Fruit fly (Drosophila melanogaster) whole organism, embryonic: ENCODE measurements around the gene Or65a.

Experiments used
- Ada2b ChIP-seq: fragments of 200-800 bp; sonication (Bioruptor generic); IDR thresholded peaks from 2 replicates; pipeline ENCODE4 v1.3.6; 2022; ENCODE audit warnings: missing biosample characterization, missing genetic modification characterization
- Antp ChIP-seq: fragments of 200-800 bp; sonication (Bioruptor generic); optimal IDR thresholded peaks from 3 replicates; lab custom pipeline; 2016; ENCODE audit warnings: missing biosample characterization, missing genetic modification characterization
- Bdp1 ChIP-seq: fragments of 200-800 bp; sonication (Bioruptor generic); optimal IDR thresholded peaks from 3 replicates; lab custom pipeline; 2016; ENCODE audit warnings: missing biosample characterization, missing genetic modification characterization
- CG10321 ChIP-seq: fragments of 200-800 bp; sonication (Bioruptor generic); IDR thresholded peaks from 2 replicates; pipeline ENCODE4 v1.3.6; 2022; ENCODE audit warnings: missing biosample characterization, missing genetic modification characterization
- CG12942 ChIP-seq: fragments of 200-800 bp; sonication (Bioruptor generic); optimal IDR thresholded peaks from 3 replicates; lab custom pipeline; 2016; ENCODE audit warnings: missing biosample characterization, missing genetic modification characterization
- CG13894 ChIP-seq: fragments of 200-800 bp; sonication (Bioruptor generic); optimal IDR thresholded peaks from 3 replicates; lab custom pipeline; 2018; ENCODE audit warnings: missing biosample characterization, mild to moderate bottlenecking, missing genetic modification characterization, moderate library complexity
- CG14860 ChIP-seq: fragments of 200-800 bp; sonication (Bioruptor generic); IDR thresholded peaks from 3 replicates; pipeline ENCODE4 v1.3.6; 2022; ENCODE audit warnings: missing biosample characterization, missing genetic modification characterization; ENCODE audit not compliant: partially characterized antibody
- CG15479 ChIP-seq: fragments of 200-800 bp; sonication (Bioruptor generic); optimal IDR thresholded peaks from 3 replicates; lab custom pipeline; 2019; ENCODE audit warnings: missing biosample characterization, mild to moderate bottlenecking, missing genetic modification characterization, moderate library complexity
- CG17802 ChIP-seq: fragments of 200-800 bp; sonication (Bioruptor generic); optimal IDR thresholded peaks from 2 replicates; lab custom pipeline; 2018; ENCODE audit warnings: missing biosample characterization, mild to moderate bottlenecking, missing genetic modification characterization, moderate library complexity
- CG18476 ChIP-seq: fragments of 200-800 bp; sonication (Bioruptor generic); optimal IDR thresholded peaks from 2 replicates; lab custom pipeline; 2016; ENCODE audit warnings: missing biosample characterization, mild to moderate bottlenecking, missing genetic modification characterization
- CG2712 ChIP-seq: fragments of 200-800 bp; optimal IDR thresholded peaks from 3 replicates; lab custom pipeline; 2019; ENCODE audit warnings: missing biosample characterization, mild to moderate bottlenecking, missing genetic modification characterization, moderate library complexity
- CG34376 ChIP-seq: fragments of 200-800 bp; sonication (Bioruptor generic); optimal IDR thresholded peaks from 2 replicates; lab custom pipeline; 2018; ENCODE audit warnings: missing biosample characterization, mild to moderate bottlenecking, missing genetic modification characterization
- CG4282 ChIP-seq: fragments of 200-800 bp; sonication (Bioruptor generic); optimal IDR thresholded peaks from 2 replicates; lab custom pipeline; 2016; ENCODE audit warnings: missing biosample characterization, missing genetic modification characterization
- CG4424 ChIP-seq: fragments of 200-800 bp; sonication (Bioruptor generic); optimal IDR thresholded peaks from 3 replicates; lab custom pipeline; 2016; ENCODE audit warnings: missing biosample characterization, missing genetic modification characterization
- CG5245 ChIP-seq: fragments of 200-800 bp; sonication (Bioruptor generic); optimal IDR thresholded peaks from 3 replicates; lab custom pipeline; 2016; ENCODE audit warnings: missing biosample characterization, missing genetic modification characterization
- CG6654 ChIP-seq: fragments of 200-800 bp; sonication (Bioruptor generic); optimal IDR thresholded peaks from 2 replicates; lab custom pipeline; 2017; ENCODE audit warnings: missing biosample characterization, mild to moderate bottlenecking, missing genetic modification characterization
- CG6765 ChIP-seq: fragments of 200-800 bp; sonication (Bioruptor generic); optimal IDR thresholded peaks from 3 replicates; lab custom pipeline; 2017; ENCODE audit warnings: missing biosample characterization, mild to moderate bottlenecking, missing genetic modification characterization
- Ets65A ChIP-seq: fragments of 200-800 bp; sonication (Bioruptor generic); peaks from one replicate; lab custom pipeline; 2016; ENCODE audit warnings: missing biosample characterization, missing genetic modification characterization
- Ets97D ChIP-seq: fragments of 200-800 bp; sonication (Bioruptor generic); optimal IDR thresholded peaks from 3 replicates; lab custom pipeline; 2016; ENCODE audit warnings: missing biosample characterization, missing genetic modification characterization
- Fer2 ChIP-seq: fragments of 200-800 bp; sonication (Bioruptor generic); optimal IDR thresholded peaks from 2 replicates; lab custom pipeline; 2018; ENCODE audit warnings: missing biosample characterization, mild to moderate bottlenecking, missing genetic modification characterization, moderate library complexity
- GATAe ChIP-seq: fragments of 200-800 bp; sonication (Bioruptor generic); conservative IDR thresholded peaks from 2 replicates; pipeline ENCODE4 v1.3.6; 2022; ENCODE audit warnings: missing biosample characterization, missing genetic modification characterization
- Gug ChIP-seq: fragments of 200-800 bp; sonication (Bioruptor generic); IDR thresholded peaks from 4 replicates; pipeline ENCODE4 v1.3.6; 2022; ENCODE audit warnings: missing biosample characterization, missing genetic modification characterization
- HLH3B ChIP-seq: fragments of 200-800 bp; sonication (Bioruptor generic); IDR thresholded peaks from 2 replicates; pipeline ENCODE4 v1.3.6; 2022; ENCODE audit warnings: missing biosample characterization, missing genetic modification characterization
- Hr51 ChIP-seq, 2 experiments: fragments of 200-800 bp; sonication (Bioruptor generic); optimal IDR thresholded peaks; 2 replicates in 1 of 2; 3 replicates in 1 of 2; lab custom pipeline; 2016 to 2018; ENCODE audit warnings: missing biosample characterization in 2 of 2, missing genetic modification characterization in 2 of 2, mild to moderate bottlenecking in 1 of 2, moderate library complexity in 1 of 2
- Lpt ChIP-seq: fragments of >200 bp; optimal IDR thresholded peaks from 2 replicates; lab custom pipeline; 2018; ENCODE audit warnings: missing biosample characterization, missing genetic modification characterization
- Oli ChIP-seq: fragments of 200-800 bp; sonication (Bioruptor generic); optimal IDR thresholded peaks from 2 replicates; lab custom pipeline; 2018; ENCODE audit warnings: missing biosample characterization, mild to moderate bottlenecking, missing genetic modification characterization, moderate library complexity
- Sox102F ChIP-seq: fragments of 200-800 bp; sonication (Bioruptor generic); optimal IDR thresholded peaks from 2 replicates; lab custom pipeline; 2018; ENCODE audit warnings: missing biosample characterization, mild to moderate bottlenecking, missing genetic modification characterization, moderate library complexity
- Sry-β ChIP-seq: fragments of 200-800 bp; sonication (Bioruptor generic); optimal IDR thresholded peaks from 2 replicates; lab custom pipeline; 2018; ENCODE audit warnings: missing biosample characterization, mild to moderate bottlenecking, missing genetic modification characterization, moderate library complexity
- al ChIP-seq: fragments of 200-800 bp; sonication (Bioruptor generic); IDR thresholded peaks from 2 replicates; pipeline ENCODE4 v1.3.6; 2022; ENCODE audit warnings: missing biosample characterization, missing genetic modification characterization
- ara ChIP-seq: fragments of 200-800 bp; sonication (Bioruptor generic); IDR thresholded peaks from 2 replicates; pipeline ENCODE4 v1.3.6; 2022; ENCODE audit warnings: missing biosample characterization, missing genetic modification characterization
- bowl ChIP-seq: fragments of 200-800 bp; sonication (Bioruptor generic); IDR thresholded peaks from 2 replicates; pipeline ENCODE4 v1.3.6; 2022; ENCODE audit warnings: missing biosample characterization, missing genetic modification characterization
- bsh ChIP-seq, 2 experiments: fragments of 200-800 bp; sonication (Bioruptor generic); optimal IDR thresholded peaks; 2 replicates each; lab custom pipeline; 2017 to 2018; ENCODE audit warnings: mild to moderate bottlenecking in 2 of 2, missing biosample characterization in 2 of 2, missing genetic modification characterization in 2 of 2, moderate library complexity in 1 of 2
- corto ChIP-seq: fragments of 200-800 bp; sonication (Bioruptor generic); optimal IDR thresholded peaks from 2 replicates; lab custom pipeline; 2016; ENCODE audit warnings: missing biosample characterization, mild to moderate bottlenecking, missing genetic modification characterization, moderate library complexity
- dimm ChIP-seq: fragments of 200-800 bp; sonication (Bioruptor generic); IDR thresholded peaks from 2 replicates; pipeline ENCODE4 v1.3.6; 2022; ENCODE audit warnings: missing biosample characterization, missing genetic modification characterization
- dmrt99B ChIP-seq: fragments of 200-800 bp; sonication (Bioruptor generic); optimal IDR thresholded peaks from 2 replicates; lab custom pipeline; 2018; ENCODE audit warnings: missing biosample characterization, mild to moderate bottlenecking, missing genetic modification characterization, moderate library complexity
- en ChIP-seq: fragments of 200-800 bp; sonication (Bioruptor generic); optimal IDR thresholded peaks from 2 replicates; lab custom pipeline; 2016; ENCODE audit warnings: missing biosample characterization, missing genetic modification characterization
- h ChIP-seq: fragments of >200 bp; optimal IDR thresholded peaks from 2 replicates; lab custom pipeline; 2017
- hkb ChIP-seq, 2 experiments: fragments of 200-800 bp in 1 of 2; fragments of >200 bp in 1 of 2; sonication (Bioruptor generic) in 1 of 2; IDR thresholded peaks in 1 of 2; optimal IDR thresholded peaks in 1 of 2; 2 replicates each; pipeline versions ENCODE4 v1.3.6 to Lab custom; 2017 to 2022; ENCODE audit warnings: missing biosample characterization in 1 of 2, missing genetic modification characterization in 1 of 2
- nom ChIP-seq: fragments of 200-800 bp; sonication (Bioruptor generic); optimal IDR thresholded peaks from 2 replicates; lab custom pipeline; 2017; ENCODE audit warnings: missing biosample characterization, missing genetic modification characterization, mild to moderate bottlenecking, moderate library complexity, missing genetic modification reagents
- pnt ChIP-seq: fragments of 200-800 bp; sonication (Bioruptor generic); optimal IDR thresholded peaks from 3 replicates; lab custom pipeline; 2016; ENCODE audit warnings: missing biosample characterization, missing genetic modification characterization
- salm ChIP-seq: fragments of 200-800 bp; sonication (Bioruptor generic); optimal IDR thresholded peaks from 2 replicates; lab custom pipeline; 2018; ENCODE audit warnings: missing biosample characterization, mild to moderate bottlenecking, missing genetic modification characterization
- sc ChIP-seq, 3 experiments: fragments of >200 bp in 2 of 3; fragments of 200-800 bp in 1 of 3; sonication (Bioruptor generic) in 1 of 3; optimal IDR thresholded peaks; 2 replicates in 2 of 3; 3 replicates in 1 of 3; lab custom pipeline; 2017; ENCODE audit warnings: mild to moderate bottlenecking in 1 of 3, missing biosample characterization in 1 of 3, missing genetic modification characterization in 1 of 3, missing genetic modification reagents in 1 of 3
- scrt ChIP-seq: fragments of 200-800 bp; sonication (Bioruptor generic); optimal IDR thresholded peaks from 2 replicates; lab custom pipeline; 2018; ENCODE audit warnings: missing biosample characterization, mild to moderate bottlenecking, missing genetic modification characterization, moderate library complexity
- sd ChIP-seq: fragments of 200-800 bp; sonication (Bioruptor generic); optimal IDR thresholded peaks from 3 replicates; lab custom pipeline; 2018; ENCODE audit warnings: missing biosample characterization, mild to moderate bottlenecking, missing genetic modification characterization, moderate library complexity
- sens ChIP-seq: fragments of 200-800 bp; sonication (Bioruptor generic); peaks from one replicate; lab custom pipeline; 2016; ENCODE audit warnings: missing biosample characterization, missing genetic modification characterization
- sr ChIP-seq: fragments of 200-800 bp; sonication (Bioruptor generic); IDR thresholded peaks from 3 replicates; pipeline ENCODE4 v1.3.6; 2022; ENCODE audit warnings: missing biosample characterization, missing genetic modification characterization
- vnd ChIP-seq: fragments of 200-800 bp; sonication (Bioruptor generic); IDR thresholded peaks from 3 replicates; pipeline ENCODE4 v1.3.6; 2022; ENCODE audit warnings: missing biosample characterization, missing genetic modification characterization; ENCODE audit not compliant: partially characterized antibody
- zen ChIP-seq: fragments of 200-800 bp; sonication (Bioruptor generic); optimal IDR thresholded peaks from 3 replicates; lab custom pipeline; 2018; ENCODE audit warnings: missing biosample characterization, mild to moderate bottlenecking, missing genetic modification characterization, moderate library complexity
- zfh2 ChIP-seq: fragments of 200-800 bp; sonication (Bioruptor generic); optimal IDR thresholded peaks from 2 replicates; lab custom pipeline; 2016; ENCODE audit warnings: missing biosample characterization, missing genetic modification characterization

The Or65a gene

dm6 chr3L:6331399-6332111 lies 11.1 kb downstream of the Or65a start (continued):
- no peak for TF ChIP-seq vnd (GFP tag; lab: Robert Waterston, UW)
- TF ChIP-seq Ada2b: 0 out of 2 replicates have a peak, but pooled peaks have one; percentile 6
- no peak for TF ChIP-seq CG10321
- TF ChIP-seq Oli: no peak
- peak; percentile 2 for TF ChIP-seq dmrt99B (tag; lab: Kevin White, UChicago)
- no peak for TF ChIP-seq CG34376 (GFP tag; lab: Kevin White, UChicago)
- TF ChIP-seq Hr51 (GFP tag; optimal IDR thresholded peaks at IDR 0.05; lab: Kevin White, UChicago): peak in 1 of 2 experiments; percentile 18
- no peak for TF ChIP-seq Sry-β (GFP tag; lab: Kevin White, UChicago)
- no peak for TF ChIP-seq corto
- peak; percentile 68 for TF ChIP-seq Ets65A
- TF ChIP-seq zfh2 (GFP tag; lab: Kevin White, UChicago): no peak
- no peak for TF ChIP-seq CG14860
- no peak for TF ChIP-seq hkb (optimal IDR thresholded peaks at IDR 0.05; lab: Kevin White, UChicago)
- no peak for TF ChIP-seq hkb (GFP tag; IDR thresholded peaks at IDR 0.05; lab: Robert Waterston, UW)
- TF ChIP-seq CG6654 (GFP tag; lab: Kevin White, UChicago): no peak
- no peak for TF ChIP-seq CG15479 (GFP tag; lab: Kevin White, UChicago)
- TF ChIP-seq CG2712 (tag; lab: Kevin White, UChicago): no peak
- TF ChIP-seq Fer2 (tag; lab: Kevin White, UChicago): no peak
- no peak for TF ChIP-seq CG13894 (tag; lab: Kevin White, UChicago)
- no peak for TF ChIP-seq Ets97D (GFP tag; lab: Kevin White, UChicago)
- no peak for TF ChIP-seq CG18476 (GFP tag; lab: Kevin White, UChicago)
- no peak for TF ChIP-seq CG4282 (GFP tag; lab: Kevin White, UChicago)
- no peak for TF ChIP-seq Lpt (GFP tag; lab: Kevin White, UChicago)
- peak; percentile 17 for TF ChIP-seq Sox102F
- TF ChIP-seq scrt (GFP tag; lab: Kevin White, UChicago): no peak
- TF ChIP-seq Bdp1 (GFP tag; lab: Kevin White, UChicago): no peak
- no peak for TF ChIP-seq salm (tag; lab: Kevin White, UChicago)
- TF ChIP-seq h (lab: Kevin White, UChicago): no peak
- no peak for TF ChIP-seq Antp (GFP tag; lab: Kevin White, UChicago)
- TF ChIP-seq CG6765 (GFP tag; lab: Kevin White, UChicago): no peak
- TF ChIP-seq pnt: no peak
- TF ChIP-seq sd (tag; lab: Kevin White, UChicago): no peak
- TF ChIP-seq bowl (GFP tag; lab: Robert Waterston, UW): no peak
- no peak for TF ChIP-seq zen
- no peak for TF ChIP-seq dimm (GFP tag; lab: Robert Waterston, UW)
- no peak for TF ChIP-seq bsh (GFP tag; optimal IDR thresholded peaks at IDR 0.05; lab: Kevin White, UChicago)
- TF ChIP-seq al (GFP tag; lab: Robert Waterston, UW): no peak
- TF ChIP-seq CG17802: no peak
- 0 out of 3 replicates have a peak, but pooled peaks have one; percentile 35 for TF ChIP-seq sr (GFP tag; lab: Robert Waterston, UW)
- TF ChIP-seq sc (optimal IDR thresholded peaks at IDR 0.05; lab: Kevin White, UChicago): no peak
- TF ChIP-seq sc (GFP tag; optimal IDR thresholded peaks at IDR 0.05; lab: Kevin White, UChicago): no peak
- no peak for TF ChIP-seq CG5245 (GFP tag; lab: Kevin White, UChicago)
- TF ChIP-seq nom (GFP tag; lab: Kevin White, UChicago): no peak
- TF ChIP-seq Gug: no peak
- TF ChIP-seq en (GFP tag; lab: Kevin White, UChicago): no peak
- TF ChIP-seq sens: no peak
- TF ChIP-seq GATAe (GFP tag; lab: Robert Waterston, UW): no peak
- no peak for TF ChIP-seq CG4424 (GFP tag; lab: Kevin White, UChicago)
- TF ChIP-seq CG12942: no peak
- 0 out of 2 replicates have a peak, but pooled peaks have one; percentile 7 for TF ChIP-seq ara (GFP tag; lab: Robert Waterston, UW)
- TF ChIP-seq HLH3B (GFP tag; lab: Robert Waterston, UW): no peak
